Fruit fly (Drosophila melanogaster) whole organism, embryonic: ENCODE results near the gene CG43689.

Source experiments
- Blimp-1 ChIP-seq: fragments of 200-800 bp; sonication (Bioruptor generic); optimal IDR thresholded peaks from 3 replicates; lab custom pipeline; 2018; ENCODE audit warnings: missing biosample characterization, missing genetic modification characterization, mild to moderate bottlenecking, moderate library complexity, missing genetic modification reagents
- CG17328 ChIP-seq: fragments of 200-800 bp; sonication (Bioruptor generic); IDR thresholded peaks from 2 replicates; pipeline ENCODE4 v1.3.6; 2022; ENCODE audit warnings: missing biosample characterization, missing genetic modification characterization
- CG18262 ChIP-seq: fragments of 200-800 bp; optimal IDR thresholded peaks from 3 replicates; lab custom pipeline; 2019; ENCODE audit warnings: missing biosample characterization, mild to moderate bottlenecking, missing genetic modification characterization, moderate library complexity
- Dll ChIP-seq: fragments of 200-800 bp; sonication (Bioruptor generic); IDR thresholded peaks from 4 replicates; pipeline ENCODE4 v1.3.6; 2022; ENCODE audit warnings: missing biosample characterization, missing genetic modification characterization; ENCODE audit not compliant: partially characterized antibody
- Dref ChIP-seq: fragments of 200-800 bp; sonication (Bioruptor generic); IDR thresholded peaks from 2 replicates; pipeline ENCODE4 v1.3.6; 2022; ENCODE audit warnings: missing biosample characterization, missing genetic modification characterization
- Fer1 ChIP-seq: fragments of 200-800 bp; sonication (Bioruptor generic); optimal IDR thresholded peaks from 2 replicates; lab custom pipeline; 2017; ENCODE audit warnings: missing biosample characterization, mild to moderate bottlenecking, missing genetic modification characterization
- Six4 ChIP-seq: fragments of 200-800 bp; sonication (Bioruptor generic); optimal IDR thresholded peaks from 2 replicates; lab custom pipeline; 2016; ENCODE audit warnings: missing biosample characterization, missing genetic modification characterization
- crol ChIP-seq: fragments of 200-800 bp; sonication (Bioruptor generic); IDR thresholded peaks from 2 replicates; pipeline ENCODE4 v1.3.6; 2022; ENCODE audit warnings: missing biosample characterization, missing genetic modification characterization
- exex ChIP-seq: fragments of 200-800 bp; sonication (Bioruptor generic); optimal IDR thresholded peaks from 4 replicates; lab custom pipeline; 2018; ENCODE audit warnings: missing biosample characterization, mild to moderate bottlenecking, missing genetic modification characterization, moderate library complexity
- nom ChIP-seq: fragments of 200-800 bp; sonication (Bioruptor generic); optimal IDR thresholded peaks from 2 replicates; lab custom pipeline; 2017; ENCODE audit warnings: missing biosample characterization, missing genetic modification characterization, mild to moderate bottlenecking, moderate library complexity, missing genetic modification reagents
- zfh2 ChIP-seq: fragments of 200-800 bp; sonication (Bioruptor generic); optimal IDR thresholded peaks from 2 replicates; lab custom pipeline; 2016; ENCODE audit warnings: missing biosample characterization, missing genetic modification characterization

dm6 chrX:4104132-4104531, 28.6 kb downstream of the CG43689 start, which contains the start of the genes Xpac and brn:
- TF ChIP-seq CG17328 (GFP tag; lab: Robert Waterston, UW) (no peak), Six4 (GFP tag; lab: Kevin White, UChicago) (no peak), CG18262 (no peak), Blimp-1 (GFP tag; lab: Kevin White, UChicago) (no peak), Fer1 (GFP tag; lab: Kevin White, UChicago) (no peak), nom (GFP tag; lab: Kevin White, UChicago) (no peak), crol (GFP tag; lab: Robert Waterston, UW) (no peak), Dref (GFP tag; lab: Robert Waterston, UW) (no peak), exex (no peak), Dll (no peak), zfh2 (GFP tag; lab: Kevin White, UChicago) (no peak)
